Worm (Caenorhabditis elegans) whole organism, dauer: ENCODE measurements around the gene R08A2.9.

Experiments
- unc-62 ChIP-seq: sonication (generic microtip); optimal IDR thresholded peaks from 2 replicates; lab custom pipeline; 2017; ENCODE audit warnings: missing biosample characterization, missing genetic modification reagents, missing genetic modification characterization

Gene R08A2.9

DNA sequence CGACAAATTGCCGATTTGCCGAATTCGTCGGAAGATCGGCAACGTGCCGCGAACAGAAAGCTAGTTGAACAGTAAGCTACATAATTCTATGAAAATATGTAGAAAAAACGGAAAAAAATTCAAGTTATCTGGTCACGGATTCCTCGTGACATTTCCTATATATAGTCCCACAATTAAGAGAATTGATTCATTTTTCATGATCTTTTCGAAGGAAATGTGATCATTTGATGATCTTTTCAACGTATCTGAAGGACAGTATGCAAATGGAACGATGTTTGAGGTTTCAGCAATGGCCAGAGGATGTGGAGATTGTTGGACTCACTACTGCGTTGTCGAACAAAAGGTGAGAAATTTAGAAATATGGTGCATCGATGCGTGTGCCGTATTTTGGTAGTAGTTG, at the start of gene R08A2.9:
R08A2.9 (plus strand) TSS at position 301 of the 400 bp plus-strand sequence.
- no peak for TF ChIP-seq unc-62 (GFP tag; lab: Kevin White, UChicago)

DNA sequence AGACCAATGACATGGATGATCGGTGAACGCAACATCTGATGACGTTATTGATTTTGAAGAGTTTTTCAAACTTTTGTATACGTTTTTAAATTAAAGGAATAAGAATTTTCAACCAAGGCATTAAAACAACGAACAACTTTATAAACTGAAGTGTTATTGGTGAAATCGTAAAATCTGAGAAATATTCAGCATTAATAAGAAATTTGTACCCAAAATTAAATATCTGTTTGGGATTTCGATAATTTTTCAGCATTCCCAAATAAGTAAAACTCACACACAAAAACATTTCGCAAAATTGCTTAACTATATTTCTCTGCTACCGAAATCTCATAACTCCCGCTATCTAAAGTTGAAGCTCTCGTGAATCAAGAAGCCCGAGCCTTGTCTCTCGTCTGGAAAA, 48.5 kb upstream of the R08A2.9 start:
- no peak for TF ChIP-seq unc-62 (GFP tag; lab: Kevin White, UChicago)

DNA sequence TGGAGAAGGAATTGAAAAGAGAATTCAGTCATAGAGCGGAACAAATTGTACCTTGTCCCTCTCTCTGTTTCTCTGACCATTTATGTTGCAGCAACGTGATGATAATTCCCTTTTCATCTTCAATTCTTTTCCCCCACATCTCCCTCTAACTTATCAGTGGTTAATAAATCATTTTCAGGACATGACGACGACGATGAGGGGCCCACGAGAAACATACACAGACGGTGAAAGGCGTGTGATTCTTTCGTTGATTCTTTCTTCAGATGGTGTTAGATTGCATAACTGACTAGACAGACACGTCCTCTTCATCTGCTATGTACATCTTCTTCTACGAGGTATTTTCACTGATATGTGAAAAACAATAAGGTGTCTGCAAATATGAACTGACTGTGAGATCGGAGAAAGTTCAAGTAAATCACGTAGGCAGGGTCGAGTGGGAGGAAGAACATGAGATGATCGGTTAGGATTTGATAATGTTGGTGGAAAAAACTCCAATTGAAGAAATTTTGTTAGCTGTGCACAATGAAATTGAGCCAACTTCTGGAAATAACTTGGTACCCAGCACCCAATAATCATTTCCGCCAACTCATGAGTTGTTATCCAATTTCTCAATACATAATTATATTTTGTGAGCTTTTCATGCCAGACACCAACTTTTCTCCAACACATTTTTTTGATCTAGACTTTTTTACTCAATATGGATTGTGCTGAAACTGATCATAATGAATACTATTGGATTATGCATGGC, 47.3 kb upstream of the R08A2.9 start, which contains the start of gene srh-17:
srh-17 (plus strand) TSS at position 698 of the 748 bp plus-strand sequence.
- TF ChIP-seq unc-62 (GFP tag; lab: Kevin White, UChicago) = no peak

DNA sequence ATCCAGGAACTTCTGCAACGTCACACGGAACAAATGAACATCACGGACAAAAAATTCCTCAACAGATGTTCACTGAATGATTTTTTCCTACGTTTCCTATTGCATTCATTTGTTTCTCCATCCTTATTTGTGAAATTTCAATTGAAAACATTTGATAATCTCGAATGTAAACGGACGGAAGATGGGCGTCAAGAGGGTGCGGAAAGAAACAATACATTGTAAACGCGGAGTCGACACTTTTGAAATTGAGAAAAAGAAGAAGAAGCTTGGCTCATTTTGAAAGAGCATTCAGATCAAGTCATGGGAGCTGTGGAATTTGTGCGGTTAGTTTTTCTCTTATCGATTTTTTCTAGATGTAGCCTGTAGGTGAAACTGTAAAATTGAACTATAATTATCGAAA, 45.1 kb upstream of the R08A2.9 start, which contains the start of gene C47E8.9:
C47E8.9 (plus strand) TSS at position 301 of the 400 bp plus-strand sequence.
- no peak for TF ChIP-seq unc-62 (GFP tag; lab: Kevin White, UChicago)

DNA sequence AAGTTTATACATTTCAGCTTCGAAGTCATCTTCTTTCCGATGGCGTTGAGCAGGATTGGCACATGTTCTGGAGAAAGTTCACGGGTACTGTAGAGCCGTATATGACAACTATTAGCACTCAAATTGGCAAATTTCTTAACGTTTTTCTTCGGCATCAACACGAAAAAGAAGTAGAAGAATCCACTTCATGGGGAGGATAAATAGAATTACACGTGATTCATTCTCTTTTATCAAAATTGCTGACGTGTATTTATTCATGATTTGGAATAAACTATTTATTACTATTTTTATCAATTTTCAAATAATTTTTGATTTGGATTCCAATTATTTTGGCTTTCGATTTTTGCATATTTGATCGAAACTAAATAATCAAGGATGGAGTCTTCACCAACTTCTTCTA, 42.3 kb upstream of the R08A2.9 start, which contains the start of gene C47E8.1:
C47E8.1 (plus strand) TSS at position 301 of the 400 bp plus-strand sequence.
- no peak for TF ChIP-seq unc-62 (GFP tag; lab: Kevin White, UChicago)

DNA sequence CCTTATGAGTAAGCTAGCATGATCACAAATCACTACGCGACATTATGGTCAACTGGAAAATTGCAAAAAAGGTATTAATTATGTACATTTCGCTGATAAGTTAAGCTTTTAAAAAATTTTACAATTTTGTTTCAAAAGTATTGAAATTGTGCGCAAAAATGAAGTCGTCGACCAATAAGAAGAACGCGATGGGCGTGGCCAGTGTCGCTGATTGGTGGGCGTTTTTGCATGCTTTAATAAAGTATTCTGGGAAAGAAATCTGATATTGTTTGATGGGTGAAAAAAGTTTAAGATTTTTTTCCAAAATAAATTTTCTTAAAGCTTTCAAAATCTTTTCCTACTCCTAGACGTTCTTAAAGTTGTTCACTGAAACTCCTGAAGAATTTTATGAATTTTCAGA, 29.8 kb upstream of the R08A2.9 start:
- no peak for TF ChIP-seq unc-62 (GFP tag; lab: Kevin White, UChicago)

DNA sequence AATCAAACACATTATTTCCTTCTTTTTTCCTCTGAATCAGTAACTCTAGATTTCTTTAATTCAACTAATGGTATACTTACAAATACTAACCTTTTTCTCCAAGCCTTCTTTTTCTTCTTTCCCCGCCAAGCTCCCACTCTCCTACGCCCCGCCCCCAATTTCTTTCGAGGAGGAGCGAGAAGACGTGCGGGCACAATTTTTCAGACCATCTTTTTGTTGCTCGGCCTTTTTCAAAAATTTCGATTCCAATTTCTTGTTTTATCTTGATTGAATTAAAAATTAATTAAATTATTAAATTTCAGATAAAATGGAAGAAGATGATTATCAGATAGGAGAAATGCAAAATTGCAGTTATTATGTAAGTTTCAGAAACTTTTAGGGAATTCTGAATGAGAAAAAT, 28.0 kb upstream of the R08A2.9 start, which contains the start of gene C47E8.3:
C47E8.3 (plus strand) TSS at position 301 of the 400 bp plus-strand sequence.
- TF ChIP-seq unc-62 (GFP tag; lab: Kevin White, UChicago) = no peak

DNA sequence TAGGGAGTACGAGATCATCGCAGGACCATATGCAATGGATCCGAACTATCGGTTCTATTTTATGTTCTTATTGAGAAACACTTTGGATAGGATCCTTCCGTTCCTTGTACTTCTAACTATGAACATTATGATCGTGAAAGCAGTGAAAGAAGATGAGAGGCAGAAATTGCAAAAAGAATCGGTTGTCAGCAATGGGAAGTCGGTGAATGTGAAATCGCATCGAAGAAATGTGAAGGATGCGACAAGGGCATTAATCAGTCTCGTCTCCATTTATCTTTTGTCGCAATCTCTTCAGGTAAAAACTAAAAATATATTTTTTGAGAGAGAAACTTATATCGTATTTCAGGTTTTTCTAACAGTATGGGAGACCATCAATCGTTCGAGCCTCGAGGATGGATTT, 25.2 kb upstream of the R08A2.9 start:
- no peak for TF ChIP-seq unc-62 (GFP tag; lab: Kevin White, UChicago)

DNA sequence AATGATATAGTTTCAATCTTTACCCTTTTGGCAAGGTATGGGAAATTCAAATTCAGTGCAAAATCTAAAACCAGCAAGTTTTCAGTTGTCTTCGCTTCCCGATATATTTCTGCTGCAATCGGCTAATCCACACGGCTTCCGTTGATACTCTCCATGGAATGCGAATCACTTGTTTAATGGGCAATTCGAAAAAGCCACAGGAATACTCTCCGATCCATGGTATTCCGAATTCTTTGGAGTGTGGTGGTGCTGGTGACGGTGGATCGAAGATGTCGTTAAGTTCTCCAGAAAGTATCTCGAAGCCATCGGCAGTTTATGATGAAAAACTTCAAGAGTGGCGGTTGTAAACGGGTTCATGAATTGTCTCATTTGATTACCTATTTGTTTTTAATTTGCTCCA, 24.8 kb upstream of the R08A2.9 start:
- no peak for TF ChIP-seq unc-62 (GFP tag; lab: Kevin White, UChicago)

DNA sequence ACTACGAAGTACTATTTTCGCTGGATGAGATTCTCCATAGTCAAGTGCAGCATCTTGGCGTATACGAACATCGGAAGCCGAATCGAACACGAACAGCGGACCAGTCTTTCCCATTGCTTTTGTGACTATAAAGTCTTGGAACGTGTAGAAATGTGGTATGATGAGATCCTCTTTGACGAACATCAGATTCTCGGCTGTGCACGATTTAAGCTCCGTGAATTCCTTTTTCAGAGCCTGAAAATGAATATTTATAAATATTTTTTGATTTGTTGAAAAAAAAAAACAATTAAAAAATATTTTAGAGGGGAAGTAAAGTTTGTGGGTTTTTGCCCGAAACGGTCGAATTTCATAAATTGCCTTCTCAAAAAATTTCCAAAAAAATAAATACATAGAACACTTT, 24.1 kb upstream of the R08A2.9 start:
- no peak for TF ChIP-seq unc-62 (GFP tag; lab: Kevin White, UChicago)

DNA sequence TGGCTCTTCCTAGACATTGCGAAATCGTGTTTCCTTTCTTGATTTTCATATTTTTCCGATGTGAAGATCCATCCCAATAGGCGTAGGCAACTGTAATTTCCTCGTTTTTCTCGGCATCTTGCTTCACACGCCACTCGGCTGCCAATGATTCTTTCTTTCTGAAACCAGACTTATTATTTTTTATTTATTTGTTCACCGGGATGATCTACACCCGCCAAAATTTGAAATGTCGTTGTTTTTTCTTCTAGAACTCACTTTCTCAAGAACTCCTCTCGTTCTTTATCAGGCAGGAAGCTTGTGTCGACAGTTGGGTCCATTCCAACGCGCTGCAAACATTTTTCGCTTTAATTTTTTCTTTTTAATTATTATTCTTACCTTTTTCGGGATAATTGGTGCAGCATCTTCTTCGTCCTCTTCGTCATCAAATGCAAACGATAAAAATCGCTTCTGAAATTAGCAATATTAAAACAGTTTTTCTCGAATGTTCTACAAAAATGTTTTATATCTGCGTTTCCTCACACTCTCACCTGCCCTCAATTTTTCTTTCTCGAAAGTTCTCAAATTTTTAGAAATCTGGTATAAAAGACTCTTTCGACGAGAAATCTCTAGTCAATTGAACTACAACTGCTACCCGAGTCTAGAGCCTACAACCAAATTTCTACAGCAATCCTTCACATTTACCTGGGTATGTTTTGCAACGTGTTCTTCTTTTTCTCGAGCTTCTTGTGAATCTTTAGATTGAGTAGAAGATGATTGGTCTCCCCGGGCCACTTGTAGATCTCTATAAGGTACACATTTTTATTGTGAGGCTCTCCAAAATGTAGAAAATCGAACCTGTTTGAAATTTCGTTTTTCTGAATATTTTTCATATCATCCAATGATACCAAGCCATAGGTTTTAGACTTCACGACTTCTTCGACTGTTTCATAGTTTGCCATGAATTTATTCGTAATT, 23.4 kb upstream of the R08A2.9 start, which contains the start of gene hsp-90:
hsp-90 (plus strand) TSS at position 560 of the 954 bp plus-strand sequence.
- TF ChIP-seq unc-62 (GFP tag; lab: Kevin White, UChicago) = no peak

DNA sequence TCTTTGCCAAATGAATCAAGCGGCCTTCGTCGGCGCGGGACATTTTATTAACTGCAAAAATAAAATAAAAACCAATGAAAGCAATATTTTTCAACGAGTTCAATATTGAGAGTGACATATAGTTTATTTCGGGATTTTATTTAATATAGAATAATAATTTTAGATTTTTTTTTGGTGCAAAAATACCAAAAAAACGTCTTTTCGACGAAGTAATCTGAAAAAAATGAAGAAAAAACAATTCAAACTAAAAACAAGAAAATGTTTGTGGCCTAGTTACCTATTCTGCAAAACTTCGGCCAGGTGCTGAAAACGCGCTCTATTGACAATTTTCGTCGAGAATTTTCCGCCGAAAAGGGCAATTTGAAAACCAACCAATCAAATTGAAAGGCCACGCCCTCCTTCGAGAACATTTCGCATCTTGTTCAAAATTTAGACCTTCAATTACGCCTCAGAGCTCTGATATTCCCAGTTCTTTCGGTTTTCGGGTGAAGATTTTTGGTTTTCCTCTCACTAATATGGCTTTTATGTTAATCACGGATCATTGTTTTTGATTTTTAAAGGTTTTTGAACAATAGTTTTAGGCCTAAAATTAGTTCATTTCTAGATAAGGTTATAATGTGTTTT, 22.5 kb upstream of the R08A2.9 start, which contains the start of gene C47E8.4:
C47E8.4 (minus strand) TSS at position 51 of the 624 bp plus-strand sequence.
- no peak for TF ChIP-seq unc-62 (GFP tag; lab: Kevin White, UChicago)

DNA sequence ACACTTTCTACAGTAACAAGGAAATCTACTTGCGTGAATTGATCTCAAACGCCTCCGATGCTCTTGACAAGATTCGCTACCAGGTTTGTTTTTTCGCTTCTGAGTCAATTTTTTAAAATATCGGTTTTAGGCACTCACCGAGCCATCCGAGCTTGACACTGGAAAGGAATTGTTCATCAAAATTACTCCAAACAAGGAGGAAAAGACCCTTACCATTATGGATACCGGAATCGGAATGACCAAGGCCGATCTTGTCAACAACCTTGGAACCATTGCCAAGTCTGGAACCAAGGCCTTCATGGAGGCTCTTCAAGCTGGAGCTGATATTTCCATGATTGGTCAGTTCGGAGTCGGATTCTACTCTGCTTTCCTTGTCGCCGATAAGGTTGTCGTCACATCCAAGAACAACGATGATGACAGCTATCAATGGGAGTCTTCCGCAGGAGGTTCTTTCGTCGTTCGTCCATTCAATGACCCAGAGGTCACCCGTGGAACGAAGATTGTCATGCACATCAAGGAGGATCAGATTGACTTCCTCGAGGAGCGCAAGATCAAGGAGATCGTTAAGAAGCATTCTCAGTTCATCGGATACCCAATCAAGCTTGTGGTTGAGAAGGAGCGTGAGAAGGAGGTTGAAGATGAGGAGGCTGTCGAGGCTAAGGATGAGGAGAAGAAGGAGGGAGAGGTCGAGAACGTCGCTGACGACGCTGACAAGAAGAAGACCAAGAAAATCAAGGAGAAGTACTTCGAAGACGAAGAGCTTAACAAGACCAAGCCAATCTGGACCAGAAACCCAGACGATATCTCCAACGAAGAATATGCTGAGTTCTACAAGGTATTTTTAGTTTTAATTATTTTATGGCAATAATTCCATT, 21.6 kb upstream of the R08A2.9 start:
- TF ChIP-seq unc-62 (GFP tag; lab: Kevin White, UChicago) = no peak
